Worm (Caenorhabditis elegans): ENCODE data around the gene F40G12.6.
"Not testable (repeated sequence)": the region's sequence is repeated elsewhere in the genome, so short reads cannot be mapped to it uniquely, and the experiment has no call there.

F40G12.6 gene

ce11 chrV:14273019-14273418, at the start of gene F40G12.6:
TSS of gene F40G12.6 (minus strand) at chrV:14273119.
- TF ChIP-seq him-1 (tag; optimal IDR thresholded peaks at IDR 0.05) (no peak), W03F9.2 (tag; optimal IDR thresholded peaks at IDR 0.05) (no peak), dao-5 (tag; optimal IDR thresholded peaks at IDR 0.05) (no peak)

ce11 chrV:14320730-14321319, 47.9 kb upstream of the F40G12.6 start:
- TF ChIP-seq dao-5 (tag; optimal IDR thresholded peaks at IDR 0.05) (no peak), him-1 (tag; optimal IDR thresholded peaks at IDR 0.05) (no peak), W03F9.2 (tag; optimal IDR thresholded peaks at IDR 0.05) (no peak)

ce11 chrV:14320246-14320645, 47.3 kb upstream of the F40G12.6 start, which contains the start of gene F47B8.14:
TSS of gene F47B8.14 (plus strand) at chrV:14320546.
- TF ChIP-seq him-1 (tag; optimal IDR thresholded peaks at IDR 0.05) (no peak), W03F9.2 (tag; optimal IDR thresholded peaks at IDR 0.05) (no peak), dao-5 (tag; optimal IDR thresholded peaks at IDR 0.05) (no peak)

- TF ChIP-seq him-1 (tag; optimal IDR thresholded peaks at IDR 0.05) (no peak), W03F9.2 (tag; optimal IDR thresholded peaks at IDR 0.05) (no peak), dao-5 (tag; optimal IDR thresholded peaks at IDR 0.05) (no peak)
These were observed 46.3 kb upstream of the F40G12.6 start, which contains the start of gene F47B8.13 for ce11 chrV:14319101-14319781. TSS of gene F47B8.13 (minus strand) at chrV:14319731.

- no peak for TF ChIP-seq him-1 (tag; optimal IDR thresholded peaks at IDR 0.05)
- TF ChIP-seq W03F9.2 (tag; optimal IDR thresholded peaks at IDR 0.05): no peak
- TF ChIP-seq dao-5 (tag; optimal IDR thresholded peaks at IDR 0.05): no peak
These were observed 44.7 kb upstream of the F40G12.6 start for ce11 chrV:14317621-14318020.

ce11 chrV:14317204-14317603, 44.3 kb upstream of the F40G12.6 start:
- TF ChIP-seq him-1 (tag; optimal IDR thresholded peaks at IDR 0.05) (no peak), W03F9.2 (tag; optimal IDR thresholded peaks at IDR 0.05) (no peak), dao-5 (tag; optimal IDR thresholded peaks at IDR 0.05) (no peak)

ce11 chrV:14316525-14316924, 43.6 kb upstream of the F40G12.6 start, which contains the start of gene F47B8.2:
TSS of gene F47B8.2 (minus strand) at chrV:14316625.
- no peak for TF ChIP-seq him-1 (tag; optimal IDR thresholded peaks at IDR 0.05)
- TF ChIP-seq dao-5 (tag; optimal IDR thresholded peaks at IDR 0.05): no peak
- no peak for TF ChIP-seq W03F9.2 (tag; optimal IDR thresholded peaks at IDR 0.05)

ce11 chrV:14314236-14314635, 41.3 kb upstream of the F40G12.6 start, which contains the start of gene F47B8.1:
TSS of gene F47B8.1 (minus strand) at chrV:14314336.
- TF ChIP-seq him-1 (tag; optimal IDR thresholded peaks at IDR 0.05): no peak
- TF ChIP-seq dao-5 (tag; optimal IDR thresholded peaks at IDR 0.05): no peak
- TF ChIP-seq W03F9.2 (tag; optimal IDR thresholded peaks at IDR 0.05): no peak

- TF ChIP-seq him-1 (tag; optimal IDR thresholded peaks at IDR 0.05) (no peak), dao-5 (tag; optimal IDR thresholded peaks at IDR 0.05) (no peak), W03F9.2 (tag; optimal IDR thresholded peaks at IDR 0.05) (no peak)
These were observed 39.8 kb upstream of the F40G12.6 start, which contains the start of gene F14D7.8 for ce11 chrV:14312695-14313094. TSS of gene F14D7.8 (minus strand) at chrV:14312795.

ce11 chrV:14311115-14311514, 38.2 kb upstream of the F40G12.6 start, which contains the start of gene ddn-3:
TSS of gene ddn-3 (minus strand) at chrV:14311215.
- TF ChIP-seq him-1 (tag; optimal IDR thresholded peaks at IDR 0.05) (no peak), dao-5 (tag; optimal IDR thresholded peaks at IDR 0.05) (no peak), W03F9.2 (tag; optimal IDR thresholded peaks at IDR 0.05) (no peak)

- TF ChIP-seq him-1, W03F9.2, dao-5 (tag; optimal IDR thresholded peaks at IDR 0.05): not testable (repeated sequence)
These were observed 36.7 kb upstream of the F40G12.6 start, which contains the start of gene F14D7.14 for ce11 chrV:14309632-14310031. TSS of gene F14D7.14 (plus strand) at chrV:14309932.

ce11 chrV:14308164-14308563, 35.2 kb upstream of the F40G12.6 start, which contains the start of gene spig-5:
TSS of gene spig-5 (plus strand) at chrV:14308464.
- TF ChIP-seq W03F9.2, dao-5, him-1 (tag; optimal IDR thresholded peaks at IDR 0.05): not testable (repeated sequence)

- not testable (repeated sequence) for TF ChIP-seq him-1, dao-5, W03F9.2 (tag; optimal IDR thresholded peaks at IDR 0.05)
These were observed 33.9 kb upstream of the F40G12.6 start, which contains the start of gene spig-4 for ce11 chrV:14306771-14307170. TSS of gene spig-4 (minus strand) at chrV:14306871.

- TF ChIP-seq W03F9.2 (tag; optimal IDR thresholded peaks at IDR 0.05) (no peak), dao-5 (tag; optimal IDR thresholded peaks at IDR 0.05) (no peak), him-1 (tag; optimal IDR thresholded peaks at IDR 0.05) (no peak)
These were observed 28.2 kb upstream of the F40G12.6 start, which contains the start of gene F14D7.6 for ce11 chrV:14301076-14301475. TSS of gene F14D7.6 (plus strand) at chrV:14301413.

Data from whole organism, L4/young adult.